Worm (Caenorhabditis elegans): Measurements from ENCODE around the gene lgc-39.
A peak's percentile ranks its signal among the peaks of the same experiment; 100 is the strongest.

Gene lgc-39

DNA sequence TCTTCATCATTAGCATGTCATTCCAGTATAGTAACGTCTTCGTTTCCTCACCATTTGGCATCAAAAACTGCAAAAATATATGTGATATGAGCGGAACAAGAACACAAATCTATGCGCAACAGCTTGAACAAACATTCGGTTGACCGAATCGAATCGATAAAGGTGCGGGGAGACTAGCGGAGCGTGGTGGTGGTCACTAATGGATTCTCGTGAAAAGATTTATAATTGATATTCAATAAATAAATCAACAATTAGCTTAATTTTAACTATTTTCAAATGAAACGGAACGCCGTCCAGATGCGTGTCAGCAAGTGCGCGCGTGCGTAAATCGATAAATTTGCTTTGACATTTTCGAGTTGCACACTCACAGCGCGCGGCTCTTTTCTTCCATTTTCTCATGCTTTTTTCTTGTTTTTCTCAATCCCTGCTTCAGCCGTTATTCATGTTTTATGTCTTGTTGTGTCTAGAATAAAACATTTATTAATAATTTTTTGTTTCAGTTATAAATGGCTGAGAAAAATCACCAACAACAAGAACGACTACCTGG is 45.7 kb downstream of the lgc-39 start, which contains the start of the genes C13F10.8, C13F10.6 and kxd-1 (continued):
- no peak for TF ChIP-seq ztf-11 (tag; optimal IDR thresholded peaks at IDR 0.05)
- TF ChIP-seq rbr-2 (tag; optimal IDR thresholded peaks at IDR 0.05), result no peak

ce11 chrV:7223152-7223551 is 47.9 kb downstream of the lgc-39 start, which contains the start of gene C13F10.7:
Gene C13F10.7 (minus strand): TSS chrV:7223252.
- TF ChIP-seq ceh-28 (tag; optimal IDR thresholded peaks at IDR 0.05) (peak; percentile 25), nhr-76 (tag; optimal IDR thresholded peaks at IDR 0.05) (no peak)

DNA sequence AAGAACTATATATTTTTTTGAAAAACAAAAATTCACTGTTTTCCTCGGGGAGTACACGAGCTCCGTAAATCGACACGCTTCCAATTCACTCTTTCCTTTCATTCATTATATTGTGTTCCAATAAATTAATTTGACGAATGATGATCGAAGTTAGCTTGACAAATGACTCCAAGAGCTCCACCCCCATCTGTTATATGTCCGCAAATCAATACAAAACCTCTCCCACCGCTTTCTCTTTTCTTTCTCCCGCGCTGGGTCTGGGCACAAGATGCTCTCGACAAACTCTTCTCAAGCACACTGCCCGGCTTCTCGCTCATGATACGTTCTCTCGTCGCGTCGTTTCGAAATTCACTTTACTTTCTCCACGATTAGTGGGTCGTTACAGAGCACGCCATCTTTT is 48.6 kb downstream of the lgc-39 start, which contains the start of gene C13F10.1:
Gene C13F10.1, plus strand, starts transcription at position 138 of the 400 bp plus-strand sequence.
- TF ChIP-seq mes-2 (tag; optimal IDR thresholded peaks at IDR 0.05; ENCODE audit: poor library complexity, severe bottlenecking), result peak; percentile 20
- no peak for TF ChIP-seq nhr-6 (tag; optimal IDR thresholded peaks at IDR 0.05)
- peak; percentile 4 for TF ChIP-seq hlh-30 (tag; optimal IDR thresholded peaks at IDR 0.05; ENCODE audit: insufficient read depth)
- TF ChIP-seq dpl-1 (GFP tag; optimal IDR thresholded peaks at IDR 0.05), result no peak
- peak in 1 of 2 experiments; percentile 54 for TF ChIP-seq unc-62 (GFP tag; optimal IDR thresholded peaks at IDR 0.05 in 1 of 2)
- TF ChIP-seq unc-62 (tag; optimal IDR thresholded peaks at IDR 0.05), result no peak
- TF ChIP-seq ztf-11 (tag; optimal IDR thresholded peaks at IDR 0.05), result no peak

DNA sequence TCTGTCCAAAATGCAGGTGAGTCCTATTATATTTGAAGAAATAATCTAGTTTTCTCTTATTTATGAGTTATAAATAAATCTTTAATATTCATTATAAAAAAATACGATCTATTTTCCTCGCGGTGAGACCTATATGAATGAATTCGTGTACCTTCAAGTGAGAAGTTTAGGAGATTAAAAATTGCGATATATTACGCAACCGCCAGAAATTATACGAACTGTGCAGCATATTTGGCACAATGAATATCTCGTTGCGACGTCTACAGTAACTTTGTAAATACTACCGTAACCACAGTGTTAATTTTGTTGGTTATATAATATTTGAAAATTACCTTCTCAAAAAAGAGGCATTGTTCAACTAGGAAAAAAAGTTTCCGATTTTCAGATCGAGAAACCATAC is 49.1 kb downstream of the lgc-39 start:
- TF ChIP-seq unc-62 (GFP tag; optimal IDR thresholded peaks at IDR 0.05 in 1 of 2), result peak in 1 of 2 experiments; percentile 60
- TF ChIP-seq unc-62 (tag; optimal IDR thresholded peaks at IDR 0.05), result no peak
- no peak for TF ChIP-seq tra-1 (GFP tag; IDR thresholded peaks at IDR 0.05)

DNA sequence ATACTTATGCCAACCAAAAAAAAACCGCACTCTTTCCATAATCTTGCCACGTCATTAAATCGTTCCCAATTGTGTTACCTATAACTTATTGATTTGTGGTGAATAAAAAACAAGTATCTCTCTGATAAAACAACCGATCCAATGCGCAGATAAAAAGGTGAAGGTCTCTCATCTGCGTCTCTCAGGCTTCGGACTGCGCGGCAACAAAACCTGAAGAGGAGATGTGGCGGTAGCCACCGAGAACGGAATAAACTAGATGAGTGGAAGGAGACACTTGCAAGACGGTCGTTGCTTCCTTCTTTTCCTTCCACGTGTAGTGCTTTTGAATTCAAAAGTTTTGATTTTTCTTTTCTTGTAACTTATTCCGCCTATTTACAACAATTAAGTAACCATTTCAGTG is 49.6 kb downstream of the lgc-39 start, which contains the start of gene fkb-3:
Gene fkb-3, plus strand, starts transcription at position 277 of the 400 bp plus-strand sequence.
- TF ChIP-seq mdl-1 (tag; optimal IDR thresholded peaks at IDR 0.05), result peak in 1 of 2 experiments; percentile 48
- no peak for TF ChIP-seq D1046.2 (GFP tag; IDR thresholded peaks at IDR 0.05)
- TF ChIP-seq hif-1 (tag; optimal IDR thresholded peaks at IDR 0.05), result no peak
- no peak for TF ChIP-seq mep-1 (tag; optimal IDR thresholded peaks at IDR 0.05)
- peak; percentile 25 for TF ChIP-seq mxl-3 (GFP tag; optimal IDR thresholded peaks at IDR 0.05)
- TF ChIP-seq attf-4 (tag; optimal IDR thresholded peaks at IDR 0.05), result no peak
- TF ChIP-seq duxl-1 (tag; optimal IDR thresholded peaks at IDR 0.05; ENCODE audit: poor library complexity), result no peak
- peak; percentile 20 for TF ChIP-seq nhr-28 (tag; optimal IDR thresholded peaks at IDR 0.05)

DNA sequence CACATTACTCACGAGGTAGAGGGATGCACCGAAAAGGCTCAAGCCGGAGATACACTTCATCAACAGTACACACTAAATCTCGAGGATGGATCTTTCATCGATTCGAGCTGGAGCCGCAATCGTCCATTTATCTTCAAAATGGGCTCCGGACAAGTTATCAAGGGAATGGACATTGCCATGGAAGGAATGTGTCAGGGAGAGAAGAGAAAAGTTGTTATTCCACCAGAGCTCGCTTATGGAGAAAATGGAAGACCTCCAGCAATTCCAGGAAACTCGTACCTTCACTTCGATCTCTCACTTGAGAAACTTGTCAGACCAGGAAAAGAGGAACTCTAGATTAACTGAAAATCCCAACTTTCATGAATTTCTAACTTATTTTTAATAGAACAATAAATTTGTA is 50.6 kb downstream of the lgc-39 start:
- no peak for TF ChIP-seq ceh-28 (tag; optimal IDR thresholded peaks at IDR 0.05)
- TF ChIP-seq ama-1 (optimal IDR thresholded peaks at IDR 0.05), result peak; percentile 56
- TF ChIP-seq lim-7 (GFP tag; IDR thresholded peaks at IDR 0.05), result no peak
- no peak for TF ChIP-seq dve-1 (tag; optimal IDR thresholded peaks at IDR 0.05; ENCODE audit: insufficient read depth)
- TF ChIP-seq aha-1 (tag), result peak; percentile 86

Measured in whole organism, L4 larva.